Worm (Caenorhabditis elegans) whole organism, L3 larva: ENCODE measurements around the gene nlp-56.

ENCODE experiments used
- R02D3.7 ChIP-seq: fragments of 150-350 bp; optimal IDR thresholded peaks from 2 replicates; lab custom pipeline; 2014; ENCODE audit warnings: missing biosample characterization, missing genetic modification characterization
- ZK546.5 ChIP-seq: sonication (generic microtip); optimal IDR thresholded peaks from 2 replicates; lab custom pipeline; 2017; ENCODE audit warnings: missing biosample characterization, missing genetic modification characterization
- aly-2 ChIP-seq: fragments of 150-350 bp; optimal IDR thresholded peaks from 2 replicates; lab custom pipeline; 2014; ENCODE audit warnings: missing biosample characterization, missing genetic modification characterization
- ama-1 ChIP-seq: fragments of 150-350 bp; optimal IDR thresholded peaks from 2 replicates; lab custom pipeline; 2018
- ceh-16 ChIP-seq: sonication (generic microtip); optimal IDR thresholded peaks from 2 replicates; lab custom pipeline; 2017; ENCODE audit warnings: missing biosample characterization, missing genetic modification characterization
- ceh-9 ChIP-seq: sonication (generic microtip); optimal IDR thresholded peaks from 2 replicates; lab custom pipeline; 2018; ENCODE audit warnings: missing biosample characterization, missing genetic modification characterization
- daf-12 ChIP-seq: fragments of 150-350 bp; optimal IDR thresholded peaks from 2 replicates; lab custom pipeline; 2014; ENCODE audit warnings: missing biosample characterization, missing genetic modification reagents, missing genetic modification characterization
- elt-1 ChIP-seq: fragments of 150-350 bp; optimal IDR thresholded peaks from 2 replicates; lab custom pipeline; 2014; ENCODE audit warnings: missing biosample characterization, missing genetic modification characterization
- elt-2 ChIP-seq: sonication (generic microtip); optimal IDR thresholded peaks from 2 replicates; lab custom pipeline; 2016; ENCODE audit warnings: missing genetic modification reagents, mild to moderate bottlenecking, missing genetic modification characterization, missing compliant biosample characterization
- fkh-2 ChIP-seq: fragments of 150-350 bp; optimal IDR thresholded peaks from 2 replicates; lab custom pipeline; 2014; ENCODE audit warnings: missing biosample characterization, missing genetic modification reagents, missing genetic modification characterization
- fos-1 ChIP-seq: fragments of 150-350 bp; optimal IDR thresholded peaks from 2 replicates; lab custom pipeline; 2014; ENCODE audit warnings: missing biosample characterization, missing genetic modification characterization
- hmg-11 ChIP-seq: sonication (generic microtip); optimal IDR thresholded peaks from 2 replicates; lab custom pipeline; 2016; ENCODE audit warnings: missing genetic modification characterization, missing compliant biosample characterization
- jun-1 ChIP-seq: fragments of 150-350 bp; optimal IDR thresholded peaks from 2 replicates; lab custom pipeline; 2014; ENCODE audit warnings: missing biosample characterization, missing genetic modification reagents, missing genetic modification characterization
- lin-15B ChIP-seq: fragments of 150-350 bp; optimal IDR thresholded peaks from 2 replicates; lab custom pipeline; 2014; ENCODE audit warnings: missing biosample characterization, missing genetic modification characterization
- lin-39 ChIP-seq: fragments of 150-350 bp; optimal IDR thresholded peaks from 2 replicates; lab custom pipeline; 2018; ENCODE audit warnings: missing biosample characterization, missing genetic modification reagents, missing genetic modification characterization
- lsy-12 ChIP-seq: sonication (generic microtip); optimal IDR thresholded peaks from 2 replicates; lab custom pipeline; 2016; ENCODE audit warnings: mild to moderate bottlenecking, missing genetic modification characterization, missing compliant biosample characterization
- mdl-1 ChIP-seq: fragments of 150-350 bp; optimal IDR thresholded peaks from 2 replicates; lab custom pipeline; 2014; ENCODE audit warnings: missing biosample characterization, missing genetic modification characterization
- mml-1 ChIP-seq: fragments of 150-350 bp; sonication (generic microtip); optimal IDR thresholded peaks from 3 replicates; lab custom pipeline; 2014; ENCODE audit warnings: missing biosample characterization, missing genetic modification characterization
- nfya-1 ChIP-seq: sonication (generic microtip); optimal IDR thresholded peaks from 2 replicates; lab custom pipeline; 2017; ENCODE audit warnings: missing genetic modification characterization, mild to moderate bottlenecking, missing compliant biosample characterization, antibody characterized with exemption, moderate library complexity; ENCODE audit not compliant: insufficient read depth
- nhr-11 ChIP-seq: fragments of 150-350 bp; optimal IDR thresholded peaks from 2 replicates; lab custom pipeline; 2014; ENCODE audit warnings: missing biosample characterization, missing genetic modification characterization
- nhr-12 ChIP-seq: fragments of 150-350 bp; optimal IDR thresholded peaks from 2 replicates; lab custom pipeline; 2014; ENCODE audit warnings: missing biosample characterization, missing genetic modification characterization
- nhr-23 ChIP-seq: fragments of 150-350 bp; optimal IDR thresholded peaks from 2 replicates; lab custom pipeline; 2014; ENCODE audit warnings: missing biosample characterization, missing genetic modification reagents, missing genetic modification characterization
- nhr-25 ChIP-seq: sonication (generic microtip); optimal IDR thresholded peaks from 2 replicates; lab custom pipeline; 2017; ENCODE audit warnings: missing biosample characterization, missing genetic modification characterization
- nhr-43 ChIP-seq: sonication (generic microtip); optimal IDR thresholded peaks from 2 replicates; lab custom pipeline; 2016; ENCODE audit warnings: mild to moderate bottlenecking, missing genetic modification characterization, missing compliant biosample characterization; ENCODE audit not compliant: poor library complexity, severe bottlenecking
- nhr-67 ChIP-seq: fragments of 150-350 bp; optimal IDR thresholded peaks from 2 replicates; lab custom pipeline; 2014; ENCODE audit warnings: missing biosample characterization, missing genetic modification characterization
- nhr-76 ChIP-seq: fragments of 150-350 bp; sonication (generic microtip); optimal IDR thresholded peaks from 5 replicates; lab custom pipeline; 2014; ENCODE audit warnings: missing biosample characterization, missing genetic modification characterization
- pha-4 ChIP-seq: fragments of 150-350 bp; optimal IDR thresholded peaks from 2 replicates; lab custom pipeline; 2014; ENCODE audit warnings: missing biosample characterization, missing genetic modification reagents, missing genetic modification characterization
- pqm-1 ChIP-seq: fragments of 150-350 bp; optimal IDR thresholded peaks from 2 replicates; lab custom pipeline; 2017; ENCODE audit warnings: missing biosample characterization, missing genetic modification characterization, inconsistent platforms
- sea-2 ChIP-seq: fragments of 150-350 bp; sonication (generic microtip); optimal IDR thresholded peaks from 4 replicates; lab custom pipeline; 2014; ENCODE audit warnings: missing biosample characterization, missing genetic modification reagents, missing genetic modification characterization
- skn-1 ChIP-seq: fragments of 150-350 bp; optimal IDR thresholded peaks from 2 replicates; lab custom pipeline; 2014; ENCODE audit warnings: missing biosample characterization, missing genetic modification characterization
- snpc-4 ChIP-seq: fragments of 150-350 bp; optimal IDR thresholded peaks from 2 replicates; lab custom pipeline; 2014; ENCODE audit warnings: missing biosample characterization, missing genetic modification characterization
- tbx-2 ChIP-seq: sonication (generic microtip); optimal IDR thresholded peaks from 2 replicates; lab custom pipeline; 2016; ENCODE audit warnings: mild to moderate bottlenecking, missing genetic modification characterization, missing compliant biosample characterization
- unc-62 ChIP-seq: fragments of 150-350 bp; sonication (generic microtip); optimal IDR thresholded peaks from 4 replicates; lab custom pipeline; 2014; ENCODE audit warnings: missing biosample characterization, missing genetic modification reagents, missing genetic modification characterization
- zag-1 ChIP-seq: fragments of 150-350 bp; optimal IDR thresholded peaks from 2 replicates; lab custom pipeline; 2014; ENCODE audit warnings: missing biosample characterization, missing genetic modification characterization
- ztf-4 ChIP-seq: fragments of 150-350 bp; optimal IDR thresholded peaks from 2 replicates; lab custom pipeline; 2014; ENCODE audit warnings: missing biosample characterization, missing genetic modification characterization

Gene nlp-56

DNA sequence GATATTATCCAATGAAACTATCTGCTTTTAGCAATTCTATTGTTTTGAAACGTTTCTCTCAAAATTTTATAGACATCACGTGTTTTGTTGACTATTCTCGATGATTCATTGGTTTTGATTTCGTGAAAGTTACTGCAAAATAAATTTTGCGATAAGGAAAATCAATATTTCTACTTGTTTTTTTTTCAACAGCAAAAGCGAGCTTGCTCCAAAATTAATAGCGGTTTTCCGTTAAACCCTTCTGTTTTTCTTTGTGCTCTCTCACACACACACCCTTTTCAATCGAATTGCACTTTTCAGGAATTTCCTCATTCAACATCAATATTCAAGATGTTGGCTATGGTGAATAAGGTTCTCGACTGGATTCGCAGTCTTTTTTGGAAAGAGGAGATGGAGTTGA, 13.3 kb upstream of the nlp-56 start, which contains the start of gene arl-8:
Gene arl-8 (plus strand): TSS at position 301 of the 400 bp plus-strand sequence.
- TF ChIP-seq lin-15B (tag; lab: Kevin White, UChicago), result no peak
- no peak for TF ChIP-seq elt-2 (tag; lab: Kevin White, UChicago)
- no peak for TF ChIP-seq nhr-43 (tag; lab: Kevin White, UChicago)
- no peak for TF ChIP-seq ceh-9 (tag; lab: Kevin White, UChicago)

ce11 chrIV:14797354-14797753, 12.8 kb upstream of the nlp-56 start, which contains the start of the genes Y57G11C.1147 and nuo-3:
Gene Y57G11C.1147, minus strand, starts transcription at chrIV:14797514.
Gene nuo-3, minus strand, starts transcription at chrIV:14797544.
- no peak for TF ChIP-seq skn-1 (tag; lab: Kevin White, UChicago)
- no peak for TF ChIP-seq ZK546.5
- no peak for TF ChIP-seq mml-1 (tag; lab: Kevin White, UChicago)
- TF ChIP-seq ama-1 (lab: Kevin White, UChicago), result peak; percentile 18
- TF ChIP-seq lin-15B (tag; lab: Kevin White, UChicago), result peak; percentile 45
- TF ChIP-seq pqm-1 (tag; lab: Kevin White, UChicago), result no peak
- TF ChIP-seq R02D3.7 (tag; lab: Kevin White, UChicago), result peak; percentile 67
- peak; percentile 75 for TF ChIP-seq lin-39
- TF ChIP-seq snpc-4, result no peak
- peak; percentile 30 for TF ChIP-seq hmg-11
- TF ChIP-seq nfya-1 (tag; lab: Kevin White, UChicago), result peak; percentile 80
- TF ChIP-seq nhr-43 (tag; lab: Kevin White, UChicago), result no peak
- TF ChIP-seq tbx-2 (tag; lab: Kevin White, UChicago), result no peak
- TF ChIP-seq ztf-4 (tag; lab: Kevin White, UChicago), result no peak
- no peak for TF ChIP-seq ceh-9 (tag; lab: Kevin White, UChicago)
- no peak for TF ChIP-seq nhr-25 (tag; lab: Kevin White, UChicago)
- no peak for TF ChIP-seq nhr-12 (tag; lab: Kevin White, UChicago)
- no peak for TF ChIP-seq jun-1 (tag; lab: Kevin White, UChicago)
- no peak for TF ChIP-seq fkh-2 (tag; lab: Kevin White, UChicago)
- no peak for TF ChIP-seq sea-2 (GFP tag; lab: Kevin White, UChicago)
- TF ChIP-seq, all 47 proteins: peak for 6

ce11 chrIV:14795918-14796488, 11.5 kb upstream of the nlp-56 start, which contains the start of gene coq-3:
Gene coq-3, minus strand, starts transcription at chrIV:14796324.
- TF ChIP-seq lsy-12 (tag; lab: Kevin White, UChicago), result no peak
- no peak for TF ChIP-seq zag-1 (tag; lab: Kevin White, UChicago)
- TF ChIP-seq nhr-76 (tag; lab: Kevin White, UChicago), result no peak
- no peak for TF ChIP-seq unc-62 (GFP tag; lab: Kevin White, UChicago)
- TF ChIP-seq ceh-16, result no peak
- no peak for TF ChIP-seq nhr-23
- TF ChIP-seq fos-1 (tag; lab: Kevin White, UChicago), result no peak
- TF ChIP-seq nhr-12 (tag; lab: Kevin White, UChicago), result no peak
- TF ChIP-seq ama-1 (lab: Kevin White, UChicago), result peak; percentile 83
- no peak for TF ChIP-seq lin-15B (tag; lab: Kevin White, UChicago)
- TF ChIP-seq sea-2 (GFP tag; lab: Kevin White, UChicago), result no peak
- no peak for TF ChIP-seq mdl-1 (tag; lab: Kevin White, UChicago)
- TF ChIP-seq aly-2 (tag; lab: Kevin White, UChicago), result no peak
- no peak for TF ChIP-seq elt-2 (tag; lab: Kevin White, UChicago)
- TF ChIP-seq nhr-67 (tag; lab: Kevin White, UChicago), result no peak
- TF ChIP-seq nhr-11 (tag; lab: Kevin White, UChicago), result no peak
- TF ChIP-seq daf-12 (tag; lab: Kevin White, UChicago), result no peak
- peak; percentile 5 for TF ChIP-seq ztf-4 (tag; lab: Kevin White, UChicago)
- TF ChIP-seq nhr-25 (tag; lab: Kevin White, UChicago), result no peak
- no peak for TF ChIP-seq mml-1 (tag; lab: Kevin White, UChicago)
- peak; percentile 15 for TF ChIP-seq nhr-43 (tag; lab: Kevin White, UChicago)
- no peak for TF ChIP-seq elt-1 (tag; lab: Kevin White, UChicago)
- TF ChIP-seq ZK546.5, result no peak
- TF ChIP-seq tbx-2 (tag; lab: Kevin White, UChicago), result no peak
- no peak for TF ChIP-seq pha-4 (tag; lab: Kevin White, UChicago)
- no peak for TF ChIP-seq jun-1 (tag; lab: Kevin White, UChicago)
